Worm (Caenorhabditis elegans) whole organism, L2 larva: ENCODE measurements around the gene srg-60.

Experiments used
- C34F6.9 ChIP-seq: fragments of 150-350 bp; optimal IDR thresholded peaks from 2 replicates; lab custom pipeline; 2014; ENCODE audit warnings: missing biosample characterization, missing genetic modification characterization
- F13H6.1 ChIP-seq: sonication (generic microtip); optimal IDR thresholded peaks from 2 replicates; lab custom pipeline; 2016; ENCODE audit warnings: missing genetic modification characterization, missing compliant biosample characterization
- Y55F3AM.14 ChIP-seq: fragments of 200-800 bp; sonication (Bioruptor generic); optimal IDR thresholded peaks from 2 replicates; lab custom pipeline; 2018; ENCODE audit warnings: mild to moderate bottlenecking, missing genetic modification characterization, missing compliant biosample characterization
- alr-1 ChIP-seq: fragments of 150-350 bp; optimal IDR thresholded peaks from 2 replicates; lab custom pipeline; 2014; ENCODE audit warnings: missing biosample characterization, missing genetic modification characterization
- ama-1 ChIP-seq: fragments of 150-350 bp; optimal IDR thresholded peaks from 2 replicates; lab custom pipeline; 2018; ENCODE audit warnings: inconsistent platforms
- blmp-1 ChIP-seq: sonication (generic microtip); optimal IDR thresholded peaks from 2 replicates; lab custom pipeline; 2017; ENCODE audit warnings: missing genetic modification characterization, mild to moderate bottlenecking, missing compliant biosample characterization, antibody characterized with exemption, moderate library complexity; ENCODE audit not compliant: insufficient read depth
- ceh-16 ChIP-seq: fragments of 150-350 bp; optimal IDR thresholded peaks from 2 replicates; lab custom pipeline; 2014; ENCODE audit warnings: missing biosample characterization, missing genetic modification characterization
- ceh-82 ChIP-seq: fragments of 150-350 bp; optimal IDR thresholded peaks from 2 replicates; lab custom pipeline; 2014; ENCODE audit warnings: missing biosample characterization, missing genetic modification characterization
- crh-2 ChIP-seq: sonication (generic microtip); optimal IDR thresholded peaks from 2 replicates; lab custom pipeline; 2017; ENCODE audit warnings: missing biosample characterization, missing genetic modification characterization
- dmd-4 ChIP-seq: sonication (generic microtip); optimal IDR thresholded peaks from 2 replicates; lab custom pipeline; 2017; ENCODE audit warnings: missing biosample characterization, missing genetic modification characterization
- egl-27 ChIP-seq: sonication (generic microtip); optimal IDR thresholded peaks from 3 replicates; lab custom pipeline; 2017; ENCODE audit warnings: missing biosample characterization, missing genetic modification reagents, missing genetic modification characterization
- elt-3 ChIP-seq: sonication (generic microtip); optimal IDR thresholded peaks from 2 replicates; lab custom pipeline; 2017; ENCODE audit warnings: missing biosample characterization, missing genetic modification characterization
- fos-1 ChIP-seq: fragments of 150-350 bp; optimal IDR thresholded peaks from 2 replicates; lab custom pipeline; 2014; ENCODE audit warnings: missing biosample characterization, missing genetic modification characterization
- gmeb-1 ChIP-seq: fragments of 150-350 bp; optimal IDR thresholded peaks from 2 replicates; lab custom pipeline; 2014; ENCODE audit warnings: missing biosample characterization, missing genetic modification characterization
- lin-11 ChIP-seq: fragments of 150-350 bp; sonication (generic microtip); optimal IDR thresholded peaks from 2 replicates; lab custom pipeline; 2014; ENCODE audit warnings: missing biosample characterization, missing genetic modification characterization, inconsistent platforms, mixed read lengths
- lin-13 ChIP-seq: fragments of 150-350 bp; optimal IDR thresholded peaks from 2 replicates; lab custom pipeline; 2014; ENCODE audit warnings: missing biosample characterization, missing genetic modification reagents, missing genetic modification characterization
- mab-5 ChIP-seq: fragments of 150-350 bp; optimal IDR thresholded peaks from 2 replicates; lab custom pipeline; 2014; ENCODE audit warnings: missing biosample characterization, missing genetic modification characterization
- nhr-12 ChIP-seq: fragments of 150-350 bp; optimal IDR thresholded peaks from 2 replicates; lab custom pipeline; 2014; ENCODE audit warnings: missing biosample characterization, missing genetic modification characterization
- nhr-129 ChIP-seq: fragments of 150-350 bp; optimal IDR thresholded peaks from 2 replicates; lab custom pipeline; 2014; ENCODE audit warnings: missing biosample characterization, missing genetic modification characterization
- nhr-23 ChIP-seq: fragments of 150-350 bp; optimal IDR thresholded peaks from 2 replicates; lab custom pipeline; 2014; ENCODE audit warnings: missing biosample characterization, missing genetic modification reagents, missing genetic modification characterization
- nhr-237 ChIP-seq: fragments of 150-350 bp; optimal IDR thresholded peaks from 2 replicates; lab custom pipeline; 2014; ENCODE audit warnings: missing biosample characterization, missing genetic modification characterization
- nhr-25 ChIP-seq: fragments of 150-350 bp; sonication (generic microtip); optimal IDR thresholded peaks from 3 replicates; lab custom pipeline; 2014; ENCODE audit warnings: missing biosample characterization, missing genetic modification characterization
- nhr-6 ChIP-seq: fragments of 150-350 bp; optimal IDR thresholded peaks from 2 replicates; lab custom pipeline; 2014; ENCODE audit warnings: missing biosample characterization, missing genetic modification characterization
- nhr-77 ChIP-seq: fragments of 150-350 bp; optimal IDR thresholded peaks from 2 replicates; lab custom pipeline; 2014; ENCODE audit warnings: missing biosample characterization, missing genetic modification characterization
- sem-4 ChIP-seq: fragments of 150-350 bp; optimal IDR thresholded peaks from 2 replicates; lab custom pipeline; 2014; ENCODE audit warnings: missing biosample characterization, missing genetic modification reagents, missing genetic modification characterization
- skn-1 ChIP-seq: sonication (generic microtip); optimal IDR thresholded peaks from 2 replicates; lab custom pipeline; 2017; ENCODE audit warnings: missing biosample characterization, missing genetic modification characterization
- sma-9 ChIP-seq, 2 experiments: fragments of 150-350 bp in 1 of 2; sonication (generic microtip) in 1 of 2; optimal IDR thresholded peaks; 2 replicates each; lab custom pipeline; 2014 to 2016; ENCODE audit warnings: missing genetic modification characterization in 2 of 2, mild to moderate bottlenecking in 1 of 2, missing biosample characterization in 1 of 2, missing compliant biosample characterization in 1 of 2, missing genetic modification reagents in 1 of 2, moderate library complexity in 1 of 2
- unc-39 ChIP-seq: fragments of 150-350 bp; optimal IDR thresholded peaks from 2 replicates; lab custom pipeline; 2014; ENCODE audit warnings: missing biosample characterization, missing genetic modification characterization
- unc-62 ChIP-seq: fragments of 150-350 bp; optimal IDR thresholded peaks from 2 replicates; lab custom pipeline; 2014; ENCODE audit warnings: missing biosample characterization, missing genetic modification reagents, missing genetic modification characterization
- zag-1 ChIP-seq: fragments of 150-350 bp; optimal IDR thresholded peaks from 2 replicates; lab custom pipeline; 2014; ENCODE audit warnings: missing biosample characterization, missing genetic modification characterization
- ztf-1 ChIP-seq: fragments of 200-800 bp; sonication (Bioruptor generic); conservative IDR thresholded peaks from 2 replicates; pipeline ENCODE4 v1.3.6; 2022; ENCODE audit warnings: missing genetic modification characterization, missing compliant biosample characterization
- ztf-11 ChIP-seq: sonication (generic microtip); optimal IDR thresholded peaks from 2 replicates; lab custom pipeline; 2017; ENCODE audit warnings: missing biosample characterization, missing genetic modification characterization
- ztf-4 ChIP-seq: fragments of 150-350 bp; optimal IDR thresholded peaks from 2 replicates; lab custom pipeline; 2014; ENCODE audit warnings: missing biosample characterization, missing genetic modification characterization

Gene srg-60

ce11 chrV:2763105-2763504 lies 40.6 kb upstream of the srg-60 start, which contains the start of gene R05D8.7:
Gene R05D8.7 (minus strand): TSS chrV:2763208.
- TF ChIP-seq sem-4 (tag; lab: Kevin White, UChicago) (no peak), ceh-16 (tag; lab: Kevin White, UChicago) (no peak), egl-27 (tag; lab: Kevin White, UChicago) (no peak), blmp-1 (tag; lab: Kevin White, UChicago) (no peak), ama-1 (lab: Kevin White, UChicago) (no peak), ztf-1 (GFP tag; lab: Robert Waterston, UW) (no peak), nhr-129 (tag; lab: Kevin White, UChicago) (no peak), nhr-77 (no peak), mab-5 (tag; lab: Kevin White, UChicago) (no peak), sma-9 (GFP tag; optimal IDR thresholded peaks at IDR 0.05; lab: Kevin White, UChicago) (no peak), sma-9 (tag; optimal IDR thresholded peaks at IDR 0.05; lab: Kevin White, UChicago) (no peak)

ce11 chrV:2761470-2761869 lies 39.0 kb upstream of the srg-60 start:
- TF ChIP-seq crh-2 (tag; lab: Kevin White, UChicago) (no peak), zag-1 (no peak), nhr-237 (tag; lab: Kevin White, UChicago) (no peak), nhr-129 (tag; lab: Kevin White, UChicago) (no peak), unc-39 (tag; lab: Kevin White, UChicago) (no peak), lin-11 (tag; lab: Kevin White, UChicago) (no peak), F13H6.1 (no peak), Y55F3AM.14 (GFP tag; lab: Kevin White, UChicago) (no peak)

- TF ChIP-seq alr-1 (tag; lab: Kevin White, UChicago) = no peak
These were observed 37.0 kb upstream of the srg-60 start, which contains the start of gene srg-58 for ce11 chrV:2759456-2759855. Gene srg-58 (minus strand): TSS chrV:2759556.

DNA sequence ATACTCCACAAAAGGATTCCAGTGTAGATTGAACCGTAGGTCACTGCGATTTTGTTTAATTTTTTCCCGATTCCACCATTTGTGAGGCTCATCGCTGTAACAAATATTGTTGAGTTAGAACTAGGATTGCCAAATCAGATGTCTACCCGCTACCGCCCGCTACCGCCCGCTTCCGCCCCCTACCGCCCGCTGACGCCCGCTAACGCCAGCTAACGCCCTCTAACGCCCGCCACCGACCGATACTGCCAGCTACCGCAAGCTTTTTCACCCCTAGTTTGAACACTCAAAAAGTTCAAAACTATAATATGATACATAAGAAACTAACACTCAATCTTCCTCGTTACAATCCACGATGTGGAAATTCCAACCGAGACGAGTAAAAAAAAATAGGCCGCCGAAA lies 36.0 kb upstream of the srg-60 start:
- TF ChIP-seq unc-62 (no peak), lin-11 (tag; lab: Kevin White, UChicago) (no peak), blmp-1 (tag; lab: Kevin White, UChicago) (no peak), nhr-12 (tag; lab: Kevin White, UChicago) (no peak), ama-1 (lab: Kevin White, UChicago) (no peak), nhr-25 (tag; lab: Kevin White, UChicago) (no peak), crh-2 (tag; lab: Kevin White, UChicago) (no peak), nhr-6 (tag; lab: Kevin White, UChicago) (no peak), nhr-129 (tag; lab: Kevin White, UChicago) (no peak), zag-1 (no peak), ztf-4 (tag; lab: Kevin White, UChicago) (no peak), C34F6.9 (tag; lab: Kevin White, UChicago) (no peak), nhr-23 (tag; lab: Kevin White, UChicago) (no peak), nhr-237 (tag; lab: Kevin White, UChicago) (no peak), ceh-16 (tag; lab: Kevin White, UChicago) (no peak), ceh-82 (tag; lab: Kevin White, UChicago) (no peak), sma-9 (GFP tag; optimal IDR thresholded peaks at IDR 0.05; lab: Kevin White, UChicago) (no peak), sma-9 (tag; optimal IDR thresholded peaks at IDR 0.05; lab: Kevin White, UChicago) (no peak), lin-13 (GFP tag; lab: Kevin White, UChicago) (no peak), gmeb-1 (tag; lab: Kevin White, UChicago) (no peak), dmd-4 (tag; lab: Kevin White, UChicago) (no peak)

DNA sequence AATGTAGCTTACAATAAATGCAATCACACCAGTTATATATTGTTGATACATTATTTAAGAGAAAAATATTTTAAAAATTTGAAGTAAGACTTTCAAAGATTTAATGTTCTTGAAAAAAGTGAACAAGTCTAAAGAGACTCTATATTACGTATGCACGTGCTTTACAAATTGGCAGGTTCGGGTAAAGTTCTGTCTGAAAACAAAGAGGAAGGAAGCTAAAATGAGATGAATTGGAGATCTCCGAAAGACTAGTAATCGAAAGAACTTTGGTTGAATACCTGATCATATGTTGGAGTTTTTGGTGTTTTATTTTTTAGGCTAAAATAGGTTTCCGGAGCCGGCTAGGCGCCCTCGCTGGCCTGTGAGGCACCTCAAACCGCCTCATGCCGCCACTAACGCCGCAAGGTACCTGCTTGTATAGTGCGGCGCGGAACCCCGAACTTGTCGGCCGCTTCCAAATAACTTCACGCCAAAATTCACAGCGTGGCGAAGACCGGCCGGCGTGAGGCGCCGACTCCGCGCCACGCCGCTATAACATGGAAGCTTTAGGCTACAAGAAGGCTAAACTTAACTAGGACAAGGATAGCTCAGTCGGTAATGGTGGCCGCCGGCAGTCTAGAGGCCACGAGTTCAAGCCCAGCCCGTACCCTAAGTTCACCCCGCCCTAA lies 34.9 kb upstream of the srg-60 start, which contains the start of gene srx-28:
srx-28 (minus strand) TSS at position 51 of the 668 bp plus-strand sequence.
- TF ChIP-seq C34F6.9 (tag; lab: Kevin White, UChicago) (no peak), zag-1 (no peak), nhr-237 (tag; lab: Kevin White, UChicago) (no peak), unc-62 (no peak), sem-4 (tag; lab: Kevin White, UChicago) (no peak), nhr-12 (tag; lab: Kevin White, UChicago) (no peak), ama-1 (lab: Kevin White, UChicago) (no peak), fos-1 (tag; lab: Kevin White, UChicago) (no peak), unc-39 (tag; lab: Kevin White, UChicago) (no peak), skn-1 (no peak), ceh-16 (tag; lab: Kevin White, UChicago) (no peak), egl-27 (tag; lab: Kevin White, UChicago) (no peak), sma-9 (GFP tag; optimal IDR thresholded peaks at IDR 0.05; lab: Kevin White, UChicago) (no peak), sma-9 (tag; optimal IDR thresholded peaks at IDR 0.05; lab: Kevin White, UChicago) (no peak), ztf-11 (no peak), elt-3 (tag; lab: Kevin White, UChicago) (no peak)
